Fruit fly (Drosophila melanogaster) whole organism, embryonic: Measurements from ENCODE around the gene CG15373.

Experiments
- Atf6 ChIP-seq: fragments of 200-800 bp; sonication (Bioruptor generic); IDR thresholded peaks from 2 replicates; pipeline ENCODE4 v1.3.6; 2022; ENCODE audit warnings: missing biosample characterization, missing genetic modification characterization
- BtbVII ChIP-seq: fragments of 200-800 bp; sonication (Bioruptor generic); optimal IDR thresholded peaks from 3 replicates; lab custom pipeline; 2017; ENCODE audit warnings: missing biosample characterization, mild to moderate bottlenecking, missing genetic modification characterization
- CG11456 ChIP-seq: fragments of 200-800 bp; sonication (Bioruptor generic); IDR thresholded peaks from 3 replicates; pipeline ENCODE4 v1.3.6; 2022; ENCODE audit warnings: missing biosample characterization, missing genetic modification characterization
- CG12219 ChIP-seq: fragments of 200-800 bp; sonication (Bioruptor generic); optimal IDR thresholded peaks from 3 replicates; lab custom pipeline; 2018; ENCODE audit warnings: missing biosample characterization, mild to moderate bottlenecking, missing genetic modification characterization
- CG12391 ChIP-seq: fragments of 200-800 bp; sonication (Bioruptor generic); optimal IDR thresholded peaks from 3 replicates; lab custom pipeline; 2018; ENCODE audit warnings: missing biosample characterization, mild to moderate bottlenecking, missing genetic modification characterization, moderate library complexity
- CG12769 ChIP-seq: fragments of 200-800 bp; sonication (Bioruptor generic); optimal IDR thresholded peaks from 2 replicates; lab custom pipeline; 2019; ENCODE audit warnings: missing biosample characterization, mild to moderate bottlenecking, missing genetic modification characterization, moderate library complexity
- CG13775 ChIP-seq: fragments of 200-800 bp; sonication (Bioruptor generic); optimal IDR thresholded peaks from 3 replicates; lab custom pipeline; 2017; ENCODE audit warnings: missing biosample characterization, mild to moderate bottlenecking, missing genetic modification characterization
- CG14710 ChIP-seq: fragments of 200-800 bp; sonication (Bioruptor generic); optimal IDR thresholded peaks from 3 replicates; lab custom pipeline; 2019; ENCODE audit warnings: missing biosample characterization, mild to moderate bottlenecking, missing genetic modification characterization, moderate library complexity
- CG1603 ChIP-seq: fragments of 200-800 bp; sonication (Bioruptor generic); optimal IDR thresholded peaks from 2 replicates; lab custom pipeline; 2019; ENCODE audit warnings: missing biosample characterization, mild to moderate bottlenecking, missing genetic modification characterization, moderate library complexity
- CG18764 ChIP-seq: fragments of 200-800 bp; sonication (Bioruptor generic); optimal IDR thresholded peaks from 3 replicates; lab custom pipeline; 2016; ENCODE audit warnings: missing biosample characterization, missing genetic modification characterization
- CG2120 ChIP-seq: fragments of 200-800 bp; sonication (Bioruptor generic); optimal IDR thresholded peaks from 3 replicates; lab custom pipeline; 2016; ENCODE audit warnings: missing biosample characterization, missing genetic modification characterization
- CG2678 ChIP-seq: fragments of 200-800 bp; sonication (Bioruptor generic); optimal IDR thresholded peaks from 3 replicates; lab custom pipeline; 2019; ENCODE audit warnings: missing biosample characterization, mild to moderate bottlenecking, missing genetic modification characterization, moderate library complexity
- CG2712 ChIP-seq: fragments of 200-800 bp; optimal IDR thresholded peaks from 3 replicates; lab custom pipeline; 2019; ENCODE audit warnings: missing biosample characterization, mild to moderate bottlenecking, missing genetic modification characterization, moderate library complexity
- CG3407 ChIP-seq: fragments of 200-800 bp; sonication (Bioruptor generic); optimal IDR thresholded peaks from 2 replicates; lab custom pipeline; 2018; ENCODE audit warnings: missing biosample characterization, mild to moderate bottlenecking, missing genetic modification characterization
- CG4328 ChIP-seq: fragments of 200-800 bp; sonication (Bioruptor generic); optimal IDR thresholded peaks from 3 replicates; lab custom pipeline; 2017; ENCODE audit warnings: missing biosample characterization, missing genetic modification reagents, missing genetic modification characterization
- CG6765 ChIP-seq: fragments of 200-800 bp; sonication (Bioruptor generic); optimal IDR thresholded peaks from 3 replicates; lab custom pipeline; 2017; ENCODE audit warnings: missing biosample characterization, mild to moderate bottlenecking, missing genetic modification characterization
- CG6813 ChIP-seq: fragments of 200-800 bp; sonication (Bioruptor generic); optimal IDR thresholded peaks from 2 replicates; lab custom pipeline; 2017; ENCODE audit warnings: missing biosample characterization, missing genetic modification characterization, mild to moderate bottlenecking, moderate library complexity, missing genetic modification reagents
- CG7928 ChIP-seq: fragments of 200-800 bp; sonication (Bioruptor generic); optimal IDR thresholded peaks from 2 replicates; lab custom pipeline; 2017; ENCODE audit warnings: missing biosample characterization, mild to moderate bottlenecking, missing genetic modification characterization
- CG9727 ChIP-seq: fragments of 200-800 bp; sonication (Bioruptor generic); optimal IDR thresholded peaks from 3 replicates; lab custom pipeline; 2017; ENCODE audit warnings: missing biosample characterization, mild to moderate bottlenecking, missing genetic modification characterization
- CG9932 ChIP-seq: fragments of 200-800 bp; sonication (Bioruptor generic); IDR thresholded peaks from 2 replicates; pipeline ENCODE4 v1.3.6; 2022; ENCODE audit warnings: missing biosample characterization, missing genetic modification characterization
- CTCF ChIP-seq: fragments of 200-800 bp; sonication (Bioruptor generic); optimal IDR thresholded peaks from 2 replicates; lab custom pipeline; 2017; ENCODE audit warnings: missing biosample characterization, mild to moderate bottlenecking, missing genetic modification characterization, moderate library complexity
- Dek ChIP-seq: fragments of 200-800 bp; sonication (Bioruptor generic); optimal IDR thresholded peaks from 3 replicates; lab custom pipeline; 2019; ENCODE audit warnings: missing biosample characterization, mild to moderate bottlenecking, missing genetic modification characterization, moderate library complexity
- HHEX ChIP-seq: fragments of 200-800 bp; sonication (Bioruptor generic); optimal IDR thresholded peaks from 3 replicates; lab custom pipeline; 2017; ENCODE audit warnings: missing biosample characterization, mild to moderate bottlenecking, missing genetic modification characterization, missing genetic modification reagents
- Hmr ChIP-seq: fragments of 200-800 bp; sonication (Bioruptor generic); optimal IDR thresholded peaks from 3 replicates; lab custom pipeline; 2017; ENCODE audit warnings: mild to moderate bottlenecking, missing biosample characterization, missing genetic modification reagents, missing genetic modification characterization
- Myb ChIP-seq: fragments of 200-800 bp; sonication (Bioruptor generic); optimal IDR thresholded peaks from 2 replicates; lab custom pipeline; 2016; ENCODE audit warnings: missing biosample characterization, missing genetic modification characterization
- Opbp ChIP-seq: fragments of 200-800 bp; sonication (Bioruptor generic); IDR thresholded peaks from 3 replicates; pipeline ENCODE4 v1.3.6; 2022; ENCODE audit warnings: missing biosample characterization, missing genetic modification characterization; ENCODE audit not compliant: partially characterized antibody
- PHDP ChIP-seq: fragments of 200-800 bp; sonication (Bioruptor generic); optimal IDR thresholded peaks from 3 replicates; lab custom pipeline; 2018; ENCODE audit warnings: missing biosample characterization, mild to moderate bottlenecking, missing genetic modification characterization, moderate library complexity
- Pdp1 ChIP-seq, 2 experiments: fragments of 200-800 bp; sonication (Bioruptor generic); optimal IDR thresholded peaks; 3 replicates each; lab custom pipeline; 2016; ENCODE audit warnings: missing biosample characterization in 2 of 2, missing genetic modification characterization in 2 of 2, mild to moderate bottlenecking in 1 of 2, moderate library complexity in 1 of 2
- Ptx1 ChIP-seq: fragments of 200-800 bp; sonication (Bioruptor generic); IDR thresholded peaks from 2 replicates; pipeline ENCODE4 v1.3.6; 2022; ENCODE audit warnings: missing biosample characterization, missing genetic modification characterization
- Spps ChIP-seq: fragments of 200-800 bp; sonication (Bioruptor generic); optimal IDR thresholded peaks from 2 replicates; lab custom pipeline; 2018; ENCODE audit warnings: missing biosample characterization, mild to moderate bottlenecking, missing genetic modification characterization
- ab ChIP-seq: fragments of 200-800 bp; sonication (Bioruptor generic); optimal IDR thresholded peaks from 2 replicates; lab custom pipeline; 2016; ENCODE audit warnings: missing biosample characterization, missing genetic modification characterization
- ac ChIP-seq: fragments of 200-800 bp; sonication (Bioruptor generic); optimal IDR thresholded peaks from 3 replicates; lab custom pipeline; 2017; ENCODE audit warnings: missing biosample characterization, mild to moderate bottlenecking, missing genetic modification characterization
- al ChIP-seq: fragments of 200-800 bp; sonication (Bioruptor generic); IDR thresholded peaks from 2 replicates; pipeline ENCODE4 v1.3.6; 2022; ENCODE audit warnings: missing biosample characterization, missing genetic modification characterization
- ara ChIP-seq: fragments of 200-800 bp; sonication (Bioruptor generic); IDR thresholded peaks from 2 replicates; pipeline ENCODE4 v1.3.6; 2022; ENCODE audit warnings: missing biosample characterization, missing genetic modification characterization
- bab2 ChIP-seq: fragments of 200-800 bp; sonication (Bioruptor generic); optimal IDR thresholded peaks from 2 replicates; lab custom pipeline; 2016; ENCODE audit warnings: missing biosample characterization, missing genetic modification characterization
- bsh ChIP-seq, 2 experiments: fragments of 200-800 bp; sonication (Bioruptor generic); optimal IDR thresholded peaks; 2 replicates each; lab custom pipeline; 2017 to 2018; ENCODE audit warnings: mild to moderate bottlenecking in 2 of 2, missing biosample characterization in 2 of 2, missing genetic modification characterization in 2 of 2, moderate library complexity in 1 of 2
- btn ChIP-seq: fragments of 200-800 bp; sonication (Bioruptor generic); optimal IDR thresholded peaks from 2 replicates; lab custom pipeline; 2016; ENCODE audit warnings: missing biosample characterization, missing genetic modification characterization
- dmrt99B ChIP-seq: fragments of 200-800 bp; sonication (Bioruptor generic); optimal IDR thresholded peaks from 2 replicates; lab custom pipeline; 2018; ENCODE audit warnings: missing biosample characterization, mild to moderate bottlenecking, missing genetic modification characterization, moderate library complexity
- hbn ChIP-seq: fragments of 200-800 bp; sonication (Bioruptor generic); IDR thresholded peaks from 2 replicates; pipeline ENCODE4 v1.3.6; 2022; ENCODE audit warnings: missing biosample characterization, missing genetic modification characterization; ENCODE audit not compliant: partially characterized antibody
- jumu ChIP-seq: fragments of 200-800 bp; sonication (Bioruptor generic); optimal IDR thresholded peaks from 3 replicates; lab custom pipeline; 2016; ENCODE audit warnings: missing biosample characterization, missing genetic modification characterization
- lab ChIP-seq: fragments of 200-800 bp; sonication (Bioruptor generic); optimal IDR thresholded peaks from 3 replicates; lab custom pipeline; 2017; ENCODE audit warnings: missing biosample characterization, missing genetic modification characterization, mild to moderate bottlenecking, moderate library complexity, missing genetic modification reagents
- nerfin-2 ChIP-seq: fragments of 200-800 bp; sonication (Bioruptor generic); IDR thresholded peaks from 2 replicates; pipeline ENCODE4 v1.3.6; 2022; ENCODE audit warnings: missing biosample characterization, missing genetic modification characterization; ENCODE audit not compliant: partially characterized antibody
- onecut ChIP-seq: fragments of 200-800 bp; sonication (Bioruptor generic); IDR thresholded peaks from 2 replicates; pipeline ENCODE4 v1.3.6; 2022; ENCODE audit warnings: missing biosample characterization, missing genetic modification characterization
- otp ChIP-seq: fragments of 200-800 bp; sonication (Bioruptor generic); IDR thresholded peaks from 3 replicates; pipeline ENCODE4, ENCODE4 v1.3.6; 2022; ENCODE audit warnings: missing biosample characterization, missing genetic modification characterization
- repo ChIP-seq: fragments of 200-800 bp; sonication (Bioruptor generic); optimal IDR thresholded peaks from 2 replicates; lab custom pipeline; 2016; ENCODE audit warnings: missing biosample characterization, missing genetic modification characterization
- row ChIP-seq: fragments of 200-800 bp; sonication (Bioruptor generic); IDR thresholded peaks from 3 replicates; pipeline ENCODE4 v1.3.6; 2022; ENCODE audit warnings: missing biosample characterization, missing genetic modification characterization
- so ChIP-seq: fragments of 200-800 bp; sonication (Bioruptor generic); IDR thresholded peaks from 3 replicates; pipeline ENCODE4 v1.3.6; 2022; ENCODE audit warnings: missing biosample characterization, missing genetic modification characterization
- toy ChIP-seq: fragments of 200-800 bp; sonication (Bioruptor generic); IDR thresholded peaks from 2 replicates; pipeline ENCODE4 v1.3.6; 2022; ENCODE audit warnings: missing biosample characterization, missing genetic modification characterization
- z ChIP-seq: fragments of 200-800 bp; sonication (Bioruptor generic); IDR thresholded peaks from 3 replicates; pipeline ENCODE4 v1.3.6; 2022; ENCODE audit warnings: missing biosample characterization, missing genetic modification characterization

CG15373 gene

dm6 chrX:18083528-18084365, 40.0 kb downstream of the CG15373 start (continued):
- TF ChIP-seq CG18764 (GFP tag; lab: Kevin White, UChicago) (no peak), CG3407 (no peak), btn (GFP tag; lab: Kevin White, UChicago) (no peak), ara (GFP tag; lab: Robert Waterston, UW) (peak; percentile 35; the same call in 1 of the 2 replicates), CG7928 (GFP tag; lab: Kevin White, UChicago) (no peak), dmrt99B (tag; lab: Kevin White, UChicago) (no peak), Atf6 (GFP tag; lab: Robert Waterston, UW) (no peak), Spps (no peak), hbn (no peak), lab (GFP tag; lab: Kevin White, UChicago) (peak; percentile 73), Pdp1 (GFP tag; optimal IDR thresholded peaks at IDR 0.05; lab: Kevin White, UChicago) (peak in 1 of 2 experiments; percentile 21), CG6765 (GFP tag; lab: Kevin White, UChicago) (no peak), CG2678 (peak; percentile 3), so (no peak), bsh (GFP tag; optimal IDR thresholded peaks at IDR 0.05; lab: Kevin White, UChicago) (peak in 1 of 2 experiments; percentile 3), CG13775 (GFP tag; lab: Kevin White, UChicago) (no peak), CG12391 (tag; lab: Kevin White, UChicago) (no peak), CTCF (GFP tag; lab: Kevin White, UChicago) (no peak), CG2120 (GFP tag; lab: Kevin White, UChicago) (no peak), Dek (tag; lab: Kevin White, UChicago) (no peak), CG11456 (GFP tag; lab: Robert Waterston, UW) (no peak), HHEX (GFP tag; lab: Kevin White, UChicago) (peak; percentile 16), CG4328 (GFP tag; lab: Kevin White, UChicago) (no peak), ac (peak; percentile 2), CG9932 (GFP tag; lab: Robert Waterston, UW) (no peak), CG2712 (tag; lab: Kevin White, UChicago) (no peak), CG9727 (GFP tag; lab: Kevin White, UChicago) (no peak), repo (GFP tag; lab: Kevin White, UChicago) (no peak), Myb (no peak), ab (GFP tag; lab: Kevin White, UChicago) (no peak), Opbp (GFP tag; lab: Robert Waterston, UW) (no peak), Ptx1 (GFP tag; lab: Robert Waterston, UW) (no peak), z (GFP tag; lab: Robert Waterston, UW) (no peak), CG14710 (tag; lab: Kevin White, UChicago) (no peak), PHDP (tag; lab: Kevin White, UChicago) (peak; percentile 29), nerfin-2 (GFP tag; lab: Robert Waterston, UW) (no peak), BtbVII (no peak), CG6813 (peak; percentile 26), onecut (no peak), otp (peak; percentile 59; the same call in 2 of the 3 replicates), al (GFP tag; lab: Robert Waterston, UW) (no peak), CG12219 (GFP tag; lab: Kevin White, UChicago) (peak; percentile 4), CG12769 (tag; lab: Kevin White, UChicago) (peak; percentile 25), toy (GFP tag; lab: Robert Waterston, UW) (no peak), row (GFP tag; lab: Robert Waterston, UW) (peak; percentile 39; the same call in 2 of the 3 replicates), bab2 (GFP tag; lab: Kevin White, UChicago) (no peak), Hmr (GFP tag; lab: Kevin White, UChicago) (peak; percentile 42), CG1603 (tag; lab: Kevin White, UChicago) (peak; percentile 21), jumu (GFP tag; lab: Kevin White, UChicago) (no peak)
